Worm (Caenorhabditis elegans) whole organism, L1 larva: ENCODE data around the gene C04A11.5.
A peak's percentile ranks its signal among the peaks of the same experiment; 100 is the strongest.

Experiments used
- C16A3.4 ChIP-seq: fragments of 150-350 bp; optimal IDR thresholded peaks from 2 replicates; lab custom pipeline; 2014; ENCODE audit warnings: missing biosample characterization, missing genetic modification characterization
- Y116A8C.19 ChIP-seq: sonication (generic microtip); optimal IDR thresholded peaks from 2 replicates; lab custom pipeline; 2016; ENCODE audit warnings: missing compliant biosample characterization, missing genetic modification characterization, borderline replicate concordance
- blmp-1 ChIP-seq: fragments of 150-350 bp; optimal IDR thresholded peaks from 2 replicates; lab custom pipeline; 2014; ENCODE audit warnings: missing biosample characterization, missing genetic modification characterization
- ceh-63 ChIP-seq: fragments of 200-800 bp; sonication (Bioruptor generic); optimal IDR thresholded peaks from 2 replicates; lab custom pipeline; 2018; ENCODE audit warnings: mild to moderate bottlenecking, missing genetic modification characterization, missing compliant biosample characterization
- ceh-82 ChIP-seq, 3 experiments: fragments of 150-350 bp in 1 of 3; sonication (generic microtip) in 2 of 3; optimal IDR thresholded peaks; 2 replicates each; lab custom pipeline; 2014 to 2017; ENCODE audit warnings: missing biosample characterization in 3 of 3, missing genetic modification characterization in 3 of 3
- ceh-90 ChIP-seq: sonication (generic microtip); optimal IDR thresholded peaks from 2 replicates; lab custom pipeline; 2016; ENCODE audit warnings: missing genetic modification characterization, missing compliant biosample characterization
- dpl-1 ChIP-seq, 3 experiments: fragments of 150-350 bp in 2 of 3; sonication (generic microtip) in 1 of 3; optimal IDR thresholded peaks; 2 replicates each; lab custom pipeline; 2014 to 2017; ENCODE audit warnings: missing biosample characterization in 3 of 3, missing genetic modification characterization in 3 of 3, missing genetic modification reagents in 3 of 3
- dsc-1 ChIP-seq: sonication (generic microtip); optimal IDR thresholded peaks from 2 replicates; lab custom pipeline; 2016; ENCODE audit warnings: mild to moderate bottlenecking, missing genetic modification characterization, missing compliant biosample characterization
- efl-1 ChIP-seq, 4 experiments: fragments of 150-350 bp; optimal IDR thresholded peaks in 3 of 4; peaks in 1 of 4; 1 replicate in 1 of 4; 2 replicates in 3 of 4; lab custom pipeline; 2014; ENCODE audit warnings: missing biosample characterization in 2 of 4, missing genetic modification characterization in 2 of 4, missing genetic modification reagents in 2 of 4
- egl-13 ChIP-seq: sonication (generic microtip); optimal IDR thresholded peaks from 2 replicates; lab custom pipeline; 2016; ENCODE audit warnings: missing genotype, missing genetic modification reagents, missing genetic modification characterization, missing compliant biosample characterization
- egl-27 ChIP-seq, 2 experiments: fragments of 150-350 bp in 1 of 2; sonication (generic microtip); optimal IDR thresholded peaks; 3 replicates each; lab custom pipeline; 2017 to 2018; ENCODE audit warnings: missing biosample characterization in 2 of 2, missing genetic modification characterization in 2 of 2, missing genetic modification reagents in 2 of 2
- elt-3 ChIP-seq, 6 experiments: fragments of 150-350 bp in 1 of 6; sonication (generic microtip); optimal IDR thresholded peaks; 2 replicates each; lab custom pipeline; 2017 to 2018; ENCODE audit warnings: missing biosample characterization in 6 of 6, missing genetic modification characterization in 6 of 6, inconsistent platforms in 1 of 6
- fkh-10 ChIP-seq: sonication (generic microtip); optimal IDR thresholded peaks from 2 replicates; lab custom pipeline; 2017; ENCODE audit warnings: missing biosample characterization, missing genetic modification reagents, missing genetic modification characterization
- fkh-8 ChIP-seq: sonication (generic microtip); optimal IDR thresholded peaks from 2 replicates; lab custom pipeline; 2016; ENCODE audit warnings: mild to moderate bottlenecking, missing genetic modification characterization, missing compliant biosample characterization
- fos-1 ChIP-seq: fragments of 150-350 bp; optimal IDR thresholded peaks from 2 replicates; lab custom pipeline; 2014; ENCODE audit warnings: missing biosample characterization, missing genetic modification characterization
- hlh-17 ChIP-seq: fragments of 200-800 bp; sonication (Bioruptor generic); optimal IDR thresholded peaks from 2 replicates; lab custom pipeline; 2018; ENCODE audit warnings: missing genetic modification characterization, mild to moderate bottlenecking, missing compliant biosample characterization, moderate library complexity, borderline replicate concordance
- hlh-4 ChIP-seq: sonication (generic microtip); optimal IDR thresholded peaks from 2 replicates; lab custom pipeline; 2016; ENCODE audit warnings: mild to moderate bottlenecking, missing genetic modification characterization, missing compliant biosample characterization
- jun-1 ChIP-seq: fragments of 150-350 bp; optimal IDR thresholded peaks from 2 replicates; lab custom pipeline; 2014; ENCODE audit warnings: missing biosample characterization, missing genetic modification reagents, missing genetic modification characterization
- lin-14 ChIP-seq: fragments of 200-800 bp; sonication (Bioruptor generic); optimal IDR thresholded peaks from 2 replicates; lab custom pipeline; 2018; ENCODE audit warnings: mild to moderate bottlenecking, missing genetic modification characterization, moderate library complexity, missing compliant biosample characterization
- lin-15B ChIP-seq: fragments of 150-350 bp; sonication (generic microtip); optimal IDR thresholded peaks from 3 replicates; lab custom pipeline; 2014; ENCODE audit warnings: missing biosample characterization, missing genetic modification characterization
- lin-35 ChIP-seq, 2 experiments: fragments of 150-350 bp; optimal IDR thresholded peaks; 2 replicates each; lab custom pipeline; 2014; ENCODE audit warnings: missing biosample characterization in 2 of 2, missing genetic modification characterization in 2 of 2, missing genetic modification reagents in 2 of 2
- lin-39 ChIP-seq: fragments of 150-350 bp; optimal IDR thresholded peaks from 2 replicates; lab custom pipeline; 2014; ENCODE audit warnings: missing biosample characterization, missing genetic modification reagents, missing genetic modification characterization
- lsy-2 ChIP-seq, 2 experiments: fragments of 150-350 bp; optimal IDR thresholded peaks; 2 replicates each; lab custom pipeline; 2014; ENCODE audit warnings: missing biosample characterization in 2 of 2, missing genetic modification characterization in 2 of 2
- mdl-1 ChIP-seq, 2 experiments: fragments of 150-350 bp; optimal IDR thresholded peaks; 2 replicates each; lab custom pipeline; 2014 to 2017; ENCODE audit warnings: missing biosample characterization in 2 of 2, missing genetic modification characterization in 2 of 2, inconsistent platforms in 1 of 2
- mef-2 ChIP-seq: fragments of 150-350 bp; optimal IDR thresholded peaks from 2 replicates; lab custom pipeline; 2014; ENCODE audit warnings: missing biosample characterization, missing genetic modification characterization
- mep-1 ChIP-seq: fragments of 150-350 bp; optimal IDR thresholded peaks from 2 replicates; lab custom pipeline; 2014; ENCODE audit warnings: missing biosample characterization, missing genetic modification characterization
- nhr-11 ChIP-seq: fragments of 150-350 bp; optimal IDR thresholded peaks from 2 replicates; lab custom pipeline; 2014; ENCODE audit warnings: missing biosample characterization, missing genetic modification characterization
- nhr-19 ChIP-seq: fragments of 200-800 bp; sonication (Bioruptor generic); conservative IDR thresholded peaks from 2 replicates; pipeline ENCODE4 v1.3.6; 2022; ENCODE audit warnings: missing genetic modification characterization, missing compliant biosample characterization
- nhr-20 ChIP-seq: sonication (generic microtip); optimal IDR thresholded peaks from 2 replicates; lab custom pipeline; 2016; ENCODE audit warnings: mild to moderate bottlenecking, missing genetic modification characterization, missing compliant biosample characterization
- nhr-47 ChIP-seq: sonication (generic microtip); optimal IDR thresholded peaks from 2 replicates; lab custom pipeline; 2016; ENCODE audit warnings: mild to moderate bottlenecking, missing genetic modification characterization, moderate library complexity, missing compliant biosample characterization
- nhr-71 ChIP-seq: sonication (generic microtip); optimal IDR thresholded peaks from 2 replicates; lab custom pipeline; 2016; ENCODE audit warnings: mild to moderate bottlenecking, missing genetic modification characterization, moderate library complexity, missing compliant biosample characterization
- nhr-76 ChIP-seq: sonication (generic microtip); optimal IDR thresholded peaks from 2 replicates; lab custom pipeline; 2017; ENCODE audit warnings: missing biosample characterization, missing genetic modification characterization
- nhr-84 ChIP-seq: sonication (generic microtip); optimal IDR thresholded peaks from 2 replicates; lab custom pipeline; 2017; ENCODE audit warnings: missing biosample characterization, missing genetic modification characterization
- nhr-85 ChIP-seq: sonication (generic microtip); peaks from one replicate; lab custom pipeline; 2016; ENCODE audit warnings: missing genetic modification characterization, inconsistent platforms, missing compliant biosample characterization
- nhr-90 ChIP-seq: sonication (generic microtip); optimal IDR thresholded peaks from 2 replicates; lab custom pipeline; 2016; ENCODE audit warnings: mild to moderate bottlenecking, missing genetic modification characterization, missing compliant biosample characterization; ENCODE audit not compliant: poor library complexity
- pag-3 ChIP-seq: sonication (generic microtip); optimal IDR thresholded peaks from 2 replicates; lab custom pipeline; 2017; ENCODE audit warnings: missing genetic modification characterization, mild to moderate bottlenecking, missing compliant biosample characterization, antibody characterized with exemption, borderline replicate concordance; ENCODE audit not compliant: insufficient read depth
- pax-3 ChIP-seq: fragments of 200-800 bp; sonication (Bioruptor generic); optimal IDR thresholded peaks from 2 replicates; lab custom pipeline; 2018; ENCODE audit warnings: mild to moderate bottlenecking, missing genetic modification characterization, moderate library complexity, missing compliant biosample characterization
- rnt-1 ChIP-seq: sonication (generic microtip); optimal IDR thresholded peaks from 2 replicates; lab custom pipeline; 2016; ENCODE audit warnings: mild to moderate bottlenecking, missing genetic modification characterization, moderate library complexity, missing compliant biosample characterization
- snu-23 ChIP-seq: sonication (generic microtip); optimal IDR thresholded peaks from 2 replicates; lab custom pipeline; 2016; ENCODE audit warnings: missing genetic modification characterization, missing compliant biosample characterization
- sup-37 ChIP-seq: fragments of 200-800 bp; sonication (Bioruptor generic); optimal IDR thresholded peaks from 2 replicates; lab custom pipeline; 2018; ENCODE audit warnings: mild to moderate bottlenecking, missing genetic modification characterization, missing compliant biosample characterization
- tlp-1 ChIP-seq: fragments of 150-350 bp; optimal IDR thresholded peaks from 2 replicates; lab custom pipeline; 2014; ENCODE audit warnings: missing biosample characterization, missing genetic modification characterization
- unc-30 ChIP-seq: sonication (generic microtip); optimal IDR thresholded peaks from 2 replicates; lab custom pipeline; 2017; ENCODE audit warnings: missing biosample characterization, missing genetic modification characterization
- unc-86 ChIP-seq: sonication (generic microtip); optimal IDR thresholded peaks from 2 replicates; lab custom pipeline; 2016; ENCODE audit warnings: missing genetic modification characterization, missing compliant biosample characterization
- vab-15 ChIP-seq: sonication (generic microtip); optimal IDR thresholded peaks from 2 replicates; lab custom pipeline; 2017; ENCODE audit warnings: missing genotype, mild to moderate bottlenecking, missing genetic modification characterization, missing compliant biosample characterization
- ztf-11 ChIP-seq, 2 experiments: sonication (generic microtip); optimal IDR thresholded peaks; 2 replicates each; lab custom pipeline; 2016 to 2017; ENCODE audit warnings: missing genetic modification characterization in 2 of 2, missing biosample characterization in 1 of 2, missing compliant biosample characterization in 1 of 2

Gene C04A11.5

DNA sequence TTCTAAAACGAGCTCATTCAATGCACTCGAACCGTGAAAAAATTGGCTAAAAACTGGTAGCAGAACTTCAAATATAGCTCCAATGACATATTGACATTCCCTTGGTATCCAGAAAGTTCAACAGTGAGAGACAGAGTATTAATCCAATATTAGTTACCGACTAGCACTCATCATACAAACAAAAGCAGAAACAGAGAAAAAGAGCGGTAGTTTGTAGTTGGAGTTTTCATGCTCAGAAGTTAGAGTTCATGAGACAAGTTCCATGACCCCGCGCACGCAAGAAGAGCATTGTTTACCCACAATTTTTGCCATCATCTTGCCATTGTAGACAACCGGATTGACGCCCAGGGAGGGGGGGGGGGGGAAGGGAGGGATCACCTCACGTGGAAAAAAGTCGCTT is 10.1 kb upstream of the C04A11.5 start:
- TF ChIP-seq nhr-85 (tag; lab: Kevin White, UChicago), result peak; percentile 4
- TF ChIP-seq pax-3 (tag; lab: Kevin White, UChicago), result no peak
- TF ChIP-seq, all 84 proteins: peak for 1

ce11 chrX:13655769-13656168 is 8.6 kb upstream of the C04A11.5 start:
- TF ChIP-seq jun-1 (no peak), nhr-11 (tag; lab: Kevin White, UChicago) (no peak), efl-1 (optimal IDR thresholded peaks at IDR 0.05; lab: Kevin White, UChicago) (no peak), efl-1 (GFP tag; optimal IDR thresholded peaks at IDR 0.05 in 1 of 2; lab: Kevin White, UChicago) (peak in 1 of 2 experiments; percentile 71), nhr-71 (tag; lab: Kevin White, UChicago) (peak; percentile 34), ceh-82 (tag; optimal IDR thresholded peaks at IDR 0.05; lab: Kevin White, UChicago) (no peak), vab-15 (tag; lab: Kevin White, UChicago) (no peak), snu-23 (GFP tag; lab: Kevin White, UChicago) (peak; percentile 21), nhr-19 (0 out of 2 replicates have a peak, but pooled peaks have one; percentile 17), dsc-1 (peak; percentile 22), nhr-90 (tag; lab: Kevin White, UChicago) (peak; percentile 26), lin-35 (GFP tag; optimal IDR thresholded peaks at IDR 0.05; lab: Kevin White, UChicago) (peak in 1 of 2 experiments; percentile 14), nhr-47 (tag; lab: Kevin White, UChicago) (peak; percentile 0), rnt-1 (peak; percentile 10), nhr-20 (tag; lab: Kevin White, UChicago) (peak; percentile 11)

DNA sequence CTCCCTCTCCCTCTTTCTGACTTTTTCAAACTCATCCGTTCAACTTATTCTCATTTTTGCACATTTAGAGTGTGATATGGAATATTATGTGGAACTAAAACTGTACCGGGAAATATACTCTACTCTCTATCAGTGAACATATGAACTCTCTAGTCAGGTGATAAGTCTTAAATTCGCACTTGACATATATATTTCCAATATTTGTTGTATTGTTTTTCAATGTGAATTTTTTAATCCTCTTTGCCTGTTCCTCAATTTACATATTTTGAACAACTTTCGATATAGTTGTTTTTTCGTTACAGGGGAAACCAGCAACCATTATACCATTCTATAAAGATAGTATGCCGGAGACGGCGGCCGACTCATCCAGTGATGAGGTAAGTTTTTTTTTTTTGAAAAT is 4.2 kb upstream of the C04A11.5 start, which contains the start of gene C04A11.1:
Gene C04A11.1, plus strand, starts transcription at position 301 of the 400 bp plus-strand sequence.
- no peak for TF ChIP-seq sup-37 (GFP tag; lab: Kevin White, UChicago)
- TF ChIP-seq fkh-10, result no peak
- no peak for TF ChIP-seq unc-86 (tag; lab: Kevin White, UChicago)
- TF ChIP-seq fkh-8 (tag; lab: Kevin White, UChicago), result no peak
- no peak for TF ChIP-seq nhr-76 (tag; lab: Kevin White, UChicago)
- TF ChIP-seq fos-1 (tag; lab: Kevin White, UChicago), result no peak
- no peak for TF ChIP-seq tlp-1 (tag; lab: Kevin White, UChicago)
- TF ChIP-seq nhr-85 (tag; lab: Kevin White, UChicago), result no peak
- TF ChIP-seq dsc-1, result no peak
- no peak for TF ChIP-seq ceh-90 (tag; lab: Kevin White, UChicago)
- no peak for TF ChIP-seq mef-2 (tag; lab: Kevin White, UChicago)
- TF ChIP-seq hlh-4, result no peak
- no peak for TF ChIP-seq Y116A8C.19 (tag; lab: Kevin White, UChicago)
- TF ChIP-seq blmp-1 (tag; lab: Kevin White, UChicago), result no peak
- no peak for TF ChIP-seq lin-14 (GFP tag; lab: Kevin White, UChicago)
- no peak for TF ChIP-seq ceh-63 (GFP tag; lab: Kevin White, UChicago)
- TF ChIP-seq lin-39 (tag; lab: Kevin White, UChicago), result no peak
- TF ChIP-seq pag-3, result no peak
- no peak for TF ChIP-seq unc-30 (tag; lab: Kevin White, UChicago)
- no peak for TF ChIP-seq egl-13 (tag; lab: Kevin White, UChicago)
- TF ChIP-seq, all 84 proteins: peak for 0

DNA sequence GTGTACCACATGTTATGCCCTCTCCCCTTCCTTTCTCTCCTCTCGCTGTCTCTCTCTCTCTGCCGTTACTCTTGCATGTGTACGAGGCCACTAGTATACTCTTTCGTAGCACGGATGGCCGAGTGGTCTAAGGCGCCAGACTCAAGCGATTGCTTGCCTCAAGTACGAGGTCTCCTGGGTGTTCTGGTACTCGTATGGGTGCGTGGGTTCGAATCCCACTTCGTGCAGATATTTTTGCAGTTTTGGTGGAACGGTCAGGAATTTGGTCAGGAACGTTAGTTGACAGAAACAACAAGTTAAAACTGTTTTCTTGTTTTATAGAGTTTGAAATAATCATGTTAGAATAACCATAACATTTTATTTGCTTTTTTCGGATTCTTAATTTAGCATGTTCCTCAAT is 1.1 kb downstream of the C04A11.5 start:
- TF ChIP-seq nhr-47 (tag; lab: Kevin White, UChicago) (peak; percentile 92), elt-3 (tag; optimal IDR thresholded peaks at IDR 0.05; lab: Kevin White, UChicago) (peak in 3 of 6 experiments; percentile 50 to 84 (median 60)), blmp-1 (tag; lab: Kevin White, UChicago) (peak; percentile 50), nhr-84 (tag; lab: Kevin White, UChicago) (no peak), mdl-1 (tag; optimal IDR thresholded peaks at IDR 0.05; lab: Kevin White, UChicago) (peak in 1 of 2 experiments; percentile 89), ztf-11 (tag; optimal IDR thresholded peaks at IDR 0.05; lab: Kevin White, UChicago) (peak in 1 of 2 experiments; percentile 85), pag-3 (no peak), dsc-1 (peak; percentile 91), C16A3.4 (peak; percentile 90), dpl-1 (GFP tag; optimal IDR thresholded peaks at IDR 0.05; lab: Kevin White, UChicago) (peak; percentile 6 to 58 (median 28)), nhr-90 (tag; lab: Kevin White, UChicago) (peak; percentile 90), rnt-1 (peak; percentile 90), hlh-17 (GFP tag; lab: Kevin White, UChicago) (no peak), lsy-2 (tag; optimal IDR thresholded peaks at IDR 0.05; lab: Kevin White, UChicago) (peak; percentile 61 to 79), mep-1 (tag; lab: Kevin White, UChicago) (peak; percentile 90), lin-15B (tag; lab: Kevin White, UChicago) (no peak), egl-27 (tag; optimal IDR thresholded peaks at IDR 0.05; lab: Kevin White, UChicago) (no peak)
